Worm (Caenorhabditis elegans) whole organism, late embryonic: ENCODE measurements around the gene srh-44.

Experiments used
- C08G9.2 ChIP-seq: sonication (generic microtip); optimal IDR thresholded peaks from 2 replicates; lab custom pipeline; 2016; ENCODE audit warnings: mild to moderate bottlenecking, missing genetic modification characterization, moderate library complexity, missing compliant biosample characterization
- K02D7.2 ChIP-seq: sonication (generic microtip); optimal IDR thresholded peaks from 2 replicates; lab custom pipeline; 2017; ENCODE audit warnings: mild to moderate bottlenecking, missing genetic modification characterization, missing compliant biosample characterization
- T23F11.4 ChIP-seq: fragments of 200-800 bp; sonication (Bioruptor generic); optimal IDR thresholded peaks from 2 replicates; lab custom pipeline; 2018; ENCODE audit warnings: mild to moderate bottlenecking, missing genetic modification characterization, missing compliant biosample characterization
- Y22D7AL.16 ChIP-seq: sonication (generic microtip); optimal IDR thresholded peaks from 2 replicates; lab custom pipeline; 2016; ENCODE audit warnings: missing genetic modification characterization, missing compliant biosample characterization
- ahr-1 ChIP-seq: sonication (generic microtip); optimal IDR thresholded peaks from 2 replicates; lab custom pipeline; 2016; ENCODE audit warnings: missing genetic modification characterization, missing compliant biosample characterization
- ceh-14 ChIP-seq: sonication (generic microtip); optimal IDR thresholded peaks from 2 replicates; lab custom pipeline; 2016; ENCODE audit warnings: missing genotype, missing genetic modification characterization, missing compliant biosample characterization
- ceh-18 ChIP-seq: sonication (generic microtip); optimal IDR thresholded peaks from 2 replicates; lab custom pipeline; 2016; ENCODE audit warnings: missing genetic modification characterization, missing compliant biosample characterization
- ceh-19 ChIP-seq: fragments of 200-800 bp; sonication (Bioruptor generic); optimal IDR thresholded peaks from 2 replicates; lab custom pipeline; 2018; ENCODE audit warnings: mild to moderate bottlenecking, missing genetic modification characterization, missing compliant biosample characterization
- ceh-2 ChIP-seq: sonication (generic microtip); optimal IDR thresholded peaks from 2 replicates; lab custom pipeline; 2016; ENCODE audit warnings: missing genotype, missing genetic modification characterization, missing compliant biosample characterization
- ceh-30 ChIP-seq: fragments of 150-350 bp; optimal IDR thresholded peaks from 2 replicates; lab custom pipeline; 2014; ENCODE audit warnings: missing biosample characterization, missing genetic modification characterization
- ceh-31 ChIP-seq: sonication (generic microtip); optimal IDR thresholded peaks from 2 replicates; lab custom pipeline; 2016; ENCODE audit warnings: missing genetic modification characterization, missing compliant biosample characterization
- ceh-34 ChIP-seq: sonication (generic microtip); optimal IDR thresholded peaks from 2 replicates; lab custom pipeline; 2016; ENCODE audit warnings: mild to moderate bottlenecking, missing genetic modification characterization, missing compliant biosample characterization
- ceh-45 ChIP-seq: fragments of 200-800 bp; sonication (Bioruptor generic); IDR thresholded peaks from 2 replicates; pipeline ENCODE4 v1.3.6; 2022; ENCODE audit warnings: missing genetic modification reagents, missing genetic modification characterization, missing compliant biosample characterization
- ceh-48 ChIP-seq: sonication (generic microtip); optimal IDR thresholded peaks from 2 replicates; lab custom pipeline; 2016; ENCODE audit warnings: missing genetic modification characterization, inconsistent platforms, missing compliant biosample characterization
- ceh-6 ChIP-seq: fragments of 200-800 bp; sonication (Bioruptor generic); optimal IDR thresholded peaks from 2 replicates; lab custom pipeline; 2018; ENCODE audit warnings: mild to moderate bottlenecking, missing genetic modification characterization, missing compliant biosample characterization
- ceh-9 ChIP-seq: sonication (generic microtip); optimal IDR thresholded peaks from 2 replicates; lab custom pipeline; 2016; ENCODE audit warnings: mild to moderate bottlenecking, missing genetic modification characterization, inconsistent platforms, missing compliant biosample characterization
- che-1 ChIP-seq: sonication (generic microtip); optimal IDR thresholded peaks from 2 replicates; lab custom pipeline; 2016; ENCODE audit warnings: mild to moderate bottlenecking, missing genetic modification characterization, missing compliant biosample characterization
- dmd-4 ChIP-seq: sonication (generic microtip); optimal IDR thresholded peaks from 2 replicates; lab custom pipeline; 2016; ENCODE audit warnings: borderline replicate concordance, missing genetic modification characterization, missing compliant biosample characterization
- ets-4 ChIP-seq: sonication (generic microtip); optimal IDR thresholded peaks from 2 replicates; lab custom pipeline; 2016; ENCODE audit warnings: missing genetic modification characterization, missing compliant biosample characterization
- fax-1 ChIP-seq: sonication (generic microtip); optimal IDR thresholded peaks from 2 replicates; lab custom pipeline; 2016; ENCODE audit warnings: missing genotype, missing genetic modification characterization, missing compliant biosample characterization
- fkh-10 ChIP-seq: fragments of 150-350 bp; optimal IDR thresholded peaks from 2 replicates; lab custom pipeline; 2014; ENCODE audit warnings: missing biosample characterization, missing genetic modification reagents, missing genetic modification characterization
- fkh-6 ChIP-seq: sonication (generic microtip); optimal IDR thresholded peaks from 2 replicates; lab custom pipeline; 2016; ENCODE audit warnings: missing genetic modification characterization, missing compliant biosample characterization
- hlh-13 ChIP-seq: fragments of 200-800 bp; sonication (Bioruptor generic); optimal IDR thresholded peaks from 2 replicates; lab custom pipeline; 2018; ENCODE audit warnings: mild to moderate bottlenecking, missing genetic modification characterization, missing compliant biosample characterization
- hlh-30 ChIP-seq: sonication (generic microtip); optimal IDR thresholded peaks from 2 replicates; lab custom pipeline; 2017; ENCODE audit warnings: antibody characterized with exemption, missing genetic modification characterization, missing compliant biosample characterization; ENCODE audit not compliant: insufficient read depth
- hlh-6 ChIP-seq: sonication (generic microtip); optimal IDR thresholded peaks from 2 replicates; lab custom pipeline; 2016; ENCODE audit warnings: missing genotype, missing genetic modification characterization, missing compliant biosample characterization
- lin-11 ChIP-seq: fragments of 200-800 bp; sonication (Bioruptor generic); optimal IDR thresholded peaks from 2 replicates; lab custom pipeline; 2018; ENCODE audit warnings: mild to moderate bottlenecking, missing genetic modification characterization, missing compliant biosample characterization
- madf-2 ChIP-seq: sonication (generic microtip); optimal IDR thresholded peaks from 2 replicates; lab custom pipeline; 2017; ENCODE audit warnings: missing genetic modification characterization, missing compliant biosample characterization
- nfya-1 ChIP-seq: sonication (generic microtip); optimal IDR thresholded peaks from 2 replicates; lab custom pipeline; 2017; ENCODE audit warnings: missing genetic modification characterization, mild to moderate bottlenecking, missing compliant biosample characterization, antibody characterized with exemption, moderate library complexity
- nhr-11 ChIP-seq: fragments of 150-350 bp; optimal IDR thresholded peaks from 2 replicates; lab custom pipeline; 2014; ENCODE audit warnings: missing biosample characterization, missing genetic modification characterization
- npax-4 ChIP-seq: sonication (generic microtip); optimal IDR thresholded peaks from 2 replicates; lab custom pipeline; 2016; ENCODE audit warnings: missing genetic modification characterization, missing compliant biosample characterization
- pat-9 ChIP-seq: fragments of 200-800 bp; sonication (Bioruptor generic); optimal IDR thresholded peaks from 2 replicates; lab custom pipeline; 2018; ENCODE audit warnings: mild to moderate bottlenecking, missing genetic modification characterization, moderate library complexity, missing compliant biosample characterization
- pax-1 ChIP-seq: fragments of 150-350 bp; optimal IDR thresholded peaks from 2 replicates; lab custom pipeline; 2014; ENCODE audit warnings: missing biosample characterization, missing genetic modification characterization
- pha-2 ChIP-seq: sonication (generic microtip); optimal IDR thresholded peaks from 2 replicates; lab custom pipeline; 2017; ENCODE audit warnings: mild to moderate bottlenecking, missing genetic modification characterization, missing compliant biosample characterization
- pha-4 ChIP-seq: fragments of 150-350 bp; optimal IDR thresholded peaks from 2 replicates; lab custom pipeline; 2018; ENCODE audit warnings: missing biosample characterization, missing genetic modification reagents, missing genetic modification characterization
- pqm-1 ChIP-seq: sonication (generic microtip); optimal IDR thresholded peaks from 2 replicates; lab custom pipeline; 2016; ENCODE audit warnings: missing genetic modification characterization, missing compliant biosample characterization
- pros-1 ChIP-seq: fragments of 150-350 bp; optimal IDR thresholded peaks from 2 replicates; lab custom pipeline; 2014; ENCODE audit warnings: missing biosample characterization, missing genetic modification reagents, missing genetic modification characterization
- ref-2 ChIP-seq: sonication (generic microtip); optimal IDR thresholded peaks from 2 replicates; lab custom pipeline; 2016; ENCODE audit warnings: missing genetic modification characterization, missing compliant biosample characterization
- rnt-1 ChIP-seq: sonication (generic microtip); optimal IDR thresholded peaks from 2 replicates; lab custom pipeline; 2016; ENCODE audit warnings: missing genetic modification characterization, missing compliant biosample characterization
- sdc-2 ChIP-seq: sonication (generic microtip); optimal IDR thresholded peaks from 2 replicates; lab custom pipeline; 2016; ENCODE audit warnings: missing genotype, missing genetic modification characterization, missing compliant biosample characterization
- sox-2 ChIP-seq: fragments of 200-800 bp; sonication (Bioruptor generic); IDR thresholded peaks from 2 replicates; pipeline ENCODE4 v1.3.6; 2022; ENCODE audit warnings: missing genetic modification reagents, missing genetic modification characterization, missing compliant biosample characterization
- sox-4 ChIP-seq: sonication (generic microtip); optimal IDR thresholded peaks from 2 replicates; lab custom pipeline; 2017; ENCODE audit warnings: mild to moderate bottlenecking, missing genetic modification characterization, inconsistent platforms, missing compliant biosample characterization
- syd-9 ChIP-seq: sonication (generic microtip); optimal IDR thresholded peaks from 2 replicates; lab custom pipeline; 2016; ENCODE audit warnings: mild to moderate bottlenecking, missing genetic modification characterization, moderate library complexity, missing compliant biosample characterization
- tbx-2 ChIP-seq: sonication (generic microtip); optimal IDR thresholded peaks from 2 replicates; lab custom pipeline; 2016; ENCODE audit warnings: missing genetic modification characterization, missing compliant biosample characterization
- tbx-7 ChIP-seq: sonication (generic microtip); optimal IDR thresholded peaks from 2 replicates; lab custom pipeline; 2016; ENCODE audit warnings: missing genotype, missing genetic modification characterization, missing compliant biosample characterization
- unc-3 ChIP-seq, 2 experiments: fragments of 200-800 bp in 1 of 2; sonication (Bioruptor generic) in 1 of 2; sonication (generic microtip) in 1 of 2; conservative IDR thresholded peaks in 1 of 2; optimal IDR thresholded peaks in 1 of 2; 2 replicates each; pipeline versions ENCODE4 v1.3.6 to Lab custom; 2016 to 2022; ENCODE audit warnings: missing compliant biosample characterization in 2 of 2, missing genetic modification characterization in 2 of 2, missing genetic modification reagents in 1 of 2
- unc-42 ChIP-seq: sonication (generic microtip); optimal IDR thresholded peaks from 2 replicates; lab custom pipeline; 2016; ENCODE audit warnings: missing genotype, missing genetic modification characterization, missing compliant biosample characterization
- unc-86 ChIP-seq: sonication (generic microtip); optimal IDR thresholded peaks from 2 replicates; lab custom pipeline; 2016; ENCODE audit warnings: missing genetic modification characterization, missing compliant biosample characterization
- zip-5 ChIP-seq: sonication (generic microtip); optimal IDR thresholded peaks from 2 replicates; lab custom pipeline; 2016; ENCODE audit warnings: missing genetic modification characterization, missing compliant biosample characterization

srh-44 gene

ce11 chrII:11566970-11567711 lies 52.3 kb downstream of the srh-44 start, which contains the start of gene F54D5.5:
TSS of gene F54D5.5 (minus strand) at chrII:11567020.
- TF ChIP-seq pqm-1 (tag; lab: Kevin White, UChicago) = no peak
- TF ChIP-seq unc-86 (tag; lab: Kevin White, UChicago) = no peak
- TF ChIP-seq ceh-19 = no peak
- no peak for TF ChIP-seq madf-2
- peak; percentile 33 for TF ChIP-seq dmd-4
- TF ChIP-seq syd-9 (tag; lab: Kevin White, UChicago) = no peak
- no peak for TF ChIP-seq lin-11 (tag; lab: Kevin White, UChicago)
- no peak for TF ChIP-seq sox-4 (tag; lab: Kevin White, UChicago)
- no peak for TF ChIP-seq ceh-6 (GFP tag; lab: Kevin White, UChicago)
- TF ChIP-seq ets-4 (tag; lab: Kevin White, UChicago) = no peak
- TF ChIP-seq C08G9.2 (tag; lab: Kevin White, UChicago) = no peak
- no peak for TF ChIP-seq pha-4
- TF ChIP-seq ceh-45 (GFP tag; lab: Robert Waterston, UW) = no peak
- TF ChIP-seq nhr-11 (tag; lab: Kevin White, UChicago) = no peak
- TF ChIP-seq ceh-14 = peak; percentile 76
- TF ChIP-seq hlh-30 = peak; percentile 59
- no peak for TF ChIP-seq K02D7.2 (tag; lab: Kevin White, UChicago)
- TF ChIP-seq pat-9 (tag; lab: Kevin White, UChicago) = no peak
- peak; percentile 82 for TF ChIP-seq nfya-1
- peak; percentile 58 for TF ChIP-seq rnt-1
- no peak for TF ChIP-seq ahr-1
- peak; percentile 89 for TF ChIP-seq ceh-31 (tag; lab: Kevin White, UChicago)
- no peak for TF ChIP-seq fax-1 (tag; lab: Kevin White, UChicago)
- peak; percentile 34 for TF ChIP-seq sdc-2 (tag; lab: Kevin White, UChicago)
- no peak for TF ChIP-seq hlh-13 (GFP tag; lab: Kevin White, UChicago)
- TF ChIP-seq npax-4 = no peak
- TF ChIP-seq tbx-7 (tag; lab: Kevin White, UChicago) = peak; percentile 9
- TF ChIP-seq ceh-2 = no peak
- peak; percentile 66 for TF ChIP-seq ref-2 (tag; lab: Kevin White, UChicago)
- no peak for TF ChIP-seq ceh-30 (tag; lab: Kevin White, UChicago)
- no peak for TF ChIP-seq unc-3 (GFP tag; conservative IDR thresholded peaks at IDR 0.05; lab: Robert Waterston, UW)
- TF ChIP-seq unc-3 (tag; optimal IDR thresholded peaks at IDR 0.05; lab: Kevin White, UChicago) = no peak
- TF ChIP-seq Y22D7AL.16 (tag; lab: Kevin White, UChicago) = no peak
- TF ChIP-seq ceh-18 = no peak
- TF ChIP-seq fkh-6 = no peak
- TF ChIP-seq tbx-2 (tag; lab: Kevin White, UChicago) = peak; percentile 77
- TF ChIP-seq che-1 (tag; lab: Kevin White, UChicago) = no peak
- peak; percentile 68 for TF ChIP-seq ceh-34
- TF ChIP-seq sox-2 (GFP tag; lab: Robert Waterston, UW) = no peak; the same call in 1 of the 2 replicates
- no peak for TF ChIP-seq T23F11.4 (GFP tag; lab: Kevin White, UChicago)
- peak; percentile 87 for TF ChIP-seq unc-42
- no peak for TF ChIP-seq hlh-6 (tag; lab: Kevin White, UChicago)
- no peak for TF ChIP-seq zip-5 (tag; lab: Kevin White, UChicago)
- TF ChIP-seq pax-1 (tag; lab: Kevin White, UChicago) = no peak
- no peak for TF ChIP-seq ceh-9
- TF ChIP-seq pros-1 = peak; percentile 17
- no peak for TF ChIP-seq pha-2 (tag; lab: Kevin White, UChicago)
- no peak for TF ChIP-seq ceh-48
- no peak for TF ChIP-seq fkh-10 (GFP tag; lab: Kevin White, UChicago)
